Fruit fly (Drosophila melanogaster): ENCODE measurements around the gene orion.

Gene orion

dm6 chrX:7944151-7944713, 2.5 kb downstream of the orion start:
- TF ChIP-seq Sin3A (optimal IDR thresholded peaks at IDR 0.05): no peak
- TF ChIP-seq insv (optimal IDR thresholded peaks at IDR 0.05): no peak
- no peak for TF ChIP-seq ttk (optimal IDR thresholded peaks at IDR 0.05)
- no peak for TF ChIP-seq psq (optimal IDR thresholded peaks at IDR 0.05)
- no peak for TF ChIP-seq Myc (optimal IDR thresholded peaks at IDR 0.05)
- no peak for TF ChIP-seq h (optimal IDR thresholded peaks at IDR 0.05)

dm6 chrX:7938482-7938804, 8.3 kb downstream of the orion start:
- TF ChIP-seq Myc (optimal IDR thresholded peaks at IDR 0.05): no peak
- TF ChIP-seq Sin3A (optimal IDR thresholded peaks at IDR 0.05): no peak
- TF ChIP-seq insv (optimal IDR thresholded peaks at IDR 0.05): no peak
- no peak for TF ChIP-seq h (optimal IDR thresholded peaks at IDR 0.05)
- no peak for TF ChIP-seq psq (optimal IDR thresholded peaks at IDR 0.05)
- no peak for TF ChIP-seq ttk (optimal IDR thresholded peaks at IDR 0.05)

- TF ChIP-seq Myc (optimal IDR thresholded peaks at IDR 0.05): no peak
- TF ChIP-seq h (optimal IDR thresholded peaks at IDR 0.05): no peak
- TF ChIP-seq insv (optimal IDR thresholded peaks at IDR 0.05): no peak
- TF ChIP-seq psq (optimal IDR thresholded peaks at IDR 0.05): no peak
- TF ChIP-seq ttk (optimal IDR thresholded peaks at IDR 0.05): no peak
- TF ChIP-seq Sin3A (optimal IDR thresholded peaks at IDR 0.05): no peak
These were observed 8.9 kb downstream of the orion start for dm6 chrX:7937588-7938481.

- TF ChIP-seq Myc (optimal IDR thresholded peaks at IDR 0.05) (no peak), ttk (optimal IDR thresholded peaks at IDR 0.05) (no peak), Sin3A (optimal IDR thresholded peaks at IDR 0.05) (no peak), psq (optimal IDR thresholded peaks at IDR 0.05) (no peak), insv (optimal IDR thresholded peaks at IDR 0.05) (no peak), h (optimal IDR thresholded peaks at IDR 0.05) (no peak)
These were observed 10.7 kb downstream of the orion start, which contains the start of gene Ubr3 for dm6 chrX:7935798-7936572. Gene Ubr3 (plus strand): TSS chrX:7935896.

- TF ChIP-seq h (optimal IDR thresholded peaks at IDR 0.05) (no peak), psq (optimal IDR thresholded peaks at IDR 0.05) (no peak), ttk (optimal IDR thresholded peaks at IDR 0.05) (no peak), Myc (optimal IDR thresholded peaks at IDR 0.05) (no peak), Sin3A (optimal IDR thresholded peaks at IDR 0.05) (no peak), insv (optimal IDR thresholded peaks at IDR 0.05) (no peak)
These were observed 12.0 kb downstream of the orion start, which contains the start of gene RpS14b for dm6 chrX:7934679-7935078. Gene RpS14b (plus strand): TSS chrX:7934898.

dm6 chrX:7933210-7933915, 13.3 kb downstream of the orion start, which contains the start of the genes Dhdds and RpS14a:
Gene Dhdds (minus strand): TSS chrX:7933351.
Gene RpS14a (plus strand): TSS chrX:7933742.
- TF ChIP-seq insv (optimal IDR thresholded peaks at IDR 0.05): no peak
- TF ChIP-seq h (optimal IDR thresholded peaks at IDR 0.05): no peak
- no peak for TF ChIP-seq ttk (optimal IDR thresholded peaks at IDR 0.05)
- TF ChIP-seq psq (optimal IDR thresholded peaks at IDR 0.05): no peak
- TF ChIP-seq Sin3A (optimal IDR thresholded peaks at IDR 0.05): no peak
- TF ChIP-seq Myc (optimal IDR thresholded peaks at IDR 0.05): no peak

- TF ChIP-seq psq (optimal IDR thresholded peaks at IDR 0.05) (no peak), h (optimal IDR thresholded peaks at IDR 0.05) (no peak), insv (optimal IDR thresholded peaks at IDR 0.05) (no peak), ttk (optimal IDR thresholded peaks at IDR 0.05) (no peak), Myc (optimal IDR thresholded peaks at IDR 0.05) (no peak), Sin3A (optimal IDR thresholded peaks at IDR 0.05) (no peak)
These were observed 15.6 kb downstream of the orion start, which contains the start of gene mahe for dm6 chrX:7931028-7931549. Gene mahe (minus strand): TSS chrX:7931382.

- TF ChIP-seq ttk (optimal IDR thresholded peaks at IDR 0.05) (no peak), Sin3A (optimal IDR thresholded peaks at IDR 0.05) (no peak), psq (optimal IDR thresholded peaks at IDR 0.05) (no peak), insv (optimal IDR thresholded peaks at IDR 0.05) (no peak), Myc (optimal IDR thresholded peaks at IDR 0.05) (no peak), h (optimal IDR thresholded peaks at IDR 0.05) (no peak)
These were observed 16.3 kb downstream of the orion start for dm6 chrX:7930236-7931027.

- no peak for TF ChIP-seq ttk (optimal IDR thresholded peaks at IDR 0.05)
- TF ChIP-seq Sin3A (optimal IDR thresholded peaks at IDR 0.05): no peak
- no peak for TF ChIP-seq h (optimal IDR thresholded peaks at IDR 0.05)
- TF ChIP-seq Myc (optimal IDR thresholded peaks at IDR 0.05): no peak
- no peak for TF ChIP-seq psq (optimal IDR thresholded peaks at IDR 0.05)
- no peak for TF ChIP-seq insv (optimal IDR thresholded peaks at IDR 0.05)
These were observed 21.8 kb downstream of the orion start for dm6 chrX:7924913-7925312.

dm6 chrX:7923063-7923462, 23.6 kb downstream of the orion start:
- TF ChIP-seq Sin3A (optimal IDR thresholded peaks at IDR 0.05): no peak
- TF ChIP-seq psq (optimal IDR thresholded peaks at IDR 0.05): no peak
- TF ChIP-seq h (optimal IDR thresholded peaks at IDR 0.05): no peak
- TF ChIP-seq Myc (optimal IDR thresholded peaks at IDR 0.05): no peak
- no peak for TF ChIP-seq insv (optimal IDR thresholded peaks at IDR 0.05)
- no peak for TF ChIP-seq ttk (optimal IDR thresholded peaks at IDR 0.05)
